Worm (Caenorhabditis elegans): ENCODE results near the gene cas-1.

ce11 chrX:16795978-16796377 is 17.5 kb downstream of the cas-1 start, which contains the start of gene aak-2:
- TF ChIP-seq flt-1 (GFP tag; IDR thresholded peaks at IDR 0.05) (no peak), cog-1 (tag; optimal IDR thresholded peaks at IDR 0.05) (no peak), tab-1 (GFP tag; IDR thresholded peaks at IDR 0.05) (no peak), T22C8.4 (GFP tag; IDR thresholded peaks at IDR 0.05) (no peak), med-1 (GFP tag; optimal IDR thresholded peaks at IDR 0.05; ENCODE audit: insufficient read depth) (no peak), ref-1 (GFP tag; conservative IDR thresholded peaks at IDR 0.05) (no peak), klf-2 (GFP tag; conservative IDR thresholded peaks at IDR 0.05) (no peak)

Measured in whole organism, midembryonic.